Fruit fly (Drosophila melanogaster): ENCODE results near the gene Abca3.

dm6 chrX:21281039-21281911 lies 25.2 kb downstream of the Abca3 start, which contains the start of gene Mnr:
- TF ChIP-seq CG14711 (tag; optimal IDR thresholded peaks at IDR 0.05) (no peak), kay (GFP tag; ENCODE audit: borderline replicate concordance) (no peak), CG33017 (tag; optimal IDR thresholded peaks at IDR 0.05) (no peak), CG7045 (GFP tag; optimal IDR thresholded peaks at IDR 0.05) (no peak), CG1620 (GFP tag; optimal IDR thresholded peaks at IDR 0.05) (no peak), Mnt (GFP tag; optimal IDR thresholded peaks at IDR 0.05) (peak; percentile 85), CG5204 (GFP tag; optimal IDR thresholded peaks at IDR 0.05) (no peak), cnc (optimal IDR thresholded peaks at IDR 0.05) (no peak), CG11617 (GFP tag; optimal IDR thresholded peaks at IDR 0.05) (no peak)
